Worm (Caenorhabditis elegans) whole organism, mixed stage, embryonic: ENCODE results near the gene Y51H7C.3.

ENCODE experiments used
- bed-3 ChIP-seq: fragments of 200-800 bp; sonication (Bioruptor generic); optimal IDR thresholded peaks from 3 replicates; lab custom pipeline; 2018; ENCODE audit warnings: mild to moderate bottlenecking, missing genetic modification characterization, moderate library complexity, missing compliant biosample characterization
- blmp-1 ChIP-seq: fragments of 150-350 bp; optimal IDR thresholded peaks from 2 replicates; lab custom pipeline; 2014; ENCODE audit warnings: missing biosample characterization, missing genetic modification characterization
- lin-13 ChIP-seq: fragments of 150-350 bp; optimal IDR thresholded peaks from 2 replicates; lab custom pipeline; 2014; ENCODE audit warnings: missing biosample characterization, missing genetic modification characterization
- mep-1 ChIP-seq: fragments of 150-350 bp; optimal IDR thresholded peaks from 2 replicates; lab custom pipeline; 2017; ENCODE audit warnings: missing biosample characterization, missing genetic modification reagents, missing genetic modification characterization, inconsistent platforms
- nhr-2 ChIP-seq: fragments of 150-350 bp; optimal IDR thresholded peaks from 2 replicates; lab custom pipeline; 2014; ENCODE audit warnings: missing biosample characterization, missing genetic modification characterization
- nhr-237 ChIP-seq: fragments of 150-350 bp; optimal IDR thresholded peaks from 2 replicates; lab custom pipeline; 2014; ENCODE audit warnings: missing biosample characterization, missing genetic modification characterization
- nhr-28 ChIP-seq: fragments of 150-350 bp; optimal IDR thresholded peaks from 2 replicates; lab custom pipeline; 2014; ENCODE audit warnings: missing biosample characterization, missing genetic modification characterization
- pha-4 ChIP-seq: fragments of 150-350 bp; optimal IDR thresholded peaks from 2 replicates; lab custom pipeline; 2018; ENCODE audit warnings: missing biosample characterization, missing genetic modification reagents, missing genetic modification characterization
- snpc-4 ChIP-seq: fragments of 150-350 bp; optimal IDR thresholded peaks from 2 replicates; lab custom pipeline; 2014; ENCODE audit warnings: missing biosample characterization, missing genetic modification characterization
- tbx-8 ChIP-seq: fragments of 200-800 bp; sonication (Bioruptor generic); optimal IDR thresholded peaks from 2 replicates; lab custom pipeline; 2018; ENCODE audit warnings: mild to moderate bottlenecking, missing genetic modification characterization, moderate library complexity, missing compliant biosample characterization
- ztf-11 ChIP-seq: fragments of 150-350 bp; optimal IDR thresholded peaks from 2 replicates; lab custom pipeline; 2014; ENCODE audit warnings: missing biosample characterization, missing genetic modification characterization

DNA sequence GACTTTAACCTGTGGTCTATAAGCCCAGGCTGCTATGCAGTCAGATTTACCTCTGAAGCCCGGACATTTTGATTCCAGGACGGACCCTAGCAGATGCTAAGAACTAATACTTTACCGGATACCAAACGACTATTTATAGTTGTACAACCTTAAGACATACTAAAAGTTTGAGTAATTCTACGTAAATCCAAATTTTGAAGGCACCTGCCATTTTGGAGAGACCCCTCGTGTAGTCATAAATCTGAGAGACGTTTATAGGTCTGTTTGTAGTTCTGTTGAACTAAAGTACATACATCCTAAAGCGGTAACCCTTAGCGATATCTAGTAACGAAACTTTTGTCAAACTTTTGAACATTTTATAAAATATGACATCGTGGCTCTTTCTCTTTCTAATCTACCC is 39.9 kb upstream of the Y51H7C.3 start, which contains the start of gene F54D12.2:
- no peak for TF ChIP-seq nhr-237
- TF ChIP-seq pha-4, result no peak
- TF ChIP-seq nhr-2 (tag; lab: Kevin White, UChicago), result no peak
- no peak for TF ChIP-seq snpc-4 (tag; lab: Kevin White, UChicago)
- TF ChIP-seq mep-1, result no peak
- TF ChIP-seq lin-13 (tag; lab: Kevin White, UChicago), result no peak
- TF ChIP-seq blmp-1 (tag; lab: Kevin White, UChicago), result no peak
- no peak for TF ChIP-seq nhr-28
- TF ChIP-seq ztf-11 (tag; lab: Kevin White, UChicago), result no peak
- TF ChIP-seq bed-3 (GFP tag; lab: Kevin White, UChicago), result no peak
- no peak for TF ChIP-seq tbx-8 (GFP tag; lab: Kevin White, UChicago)
